Fruit fly (Drosophila melanogaster) S2 (cell line): ENCODE results near the gene CG32683.

ENCODE experiments used
- CG8478 ChIP-seq: fragments of >200 bp; optimal IDR thresholded peaks from 2 replicates; lab custom pipeline; 2018
- CTCF ChIP-seq, 2 experiments: fragments of >200 bp; optimal IDR thresholded peaks; 2 replicates each; lab custom pipeline; 2018

DNA sequence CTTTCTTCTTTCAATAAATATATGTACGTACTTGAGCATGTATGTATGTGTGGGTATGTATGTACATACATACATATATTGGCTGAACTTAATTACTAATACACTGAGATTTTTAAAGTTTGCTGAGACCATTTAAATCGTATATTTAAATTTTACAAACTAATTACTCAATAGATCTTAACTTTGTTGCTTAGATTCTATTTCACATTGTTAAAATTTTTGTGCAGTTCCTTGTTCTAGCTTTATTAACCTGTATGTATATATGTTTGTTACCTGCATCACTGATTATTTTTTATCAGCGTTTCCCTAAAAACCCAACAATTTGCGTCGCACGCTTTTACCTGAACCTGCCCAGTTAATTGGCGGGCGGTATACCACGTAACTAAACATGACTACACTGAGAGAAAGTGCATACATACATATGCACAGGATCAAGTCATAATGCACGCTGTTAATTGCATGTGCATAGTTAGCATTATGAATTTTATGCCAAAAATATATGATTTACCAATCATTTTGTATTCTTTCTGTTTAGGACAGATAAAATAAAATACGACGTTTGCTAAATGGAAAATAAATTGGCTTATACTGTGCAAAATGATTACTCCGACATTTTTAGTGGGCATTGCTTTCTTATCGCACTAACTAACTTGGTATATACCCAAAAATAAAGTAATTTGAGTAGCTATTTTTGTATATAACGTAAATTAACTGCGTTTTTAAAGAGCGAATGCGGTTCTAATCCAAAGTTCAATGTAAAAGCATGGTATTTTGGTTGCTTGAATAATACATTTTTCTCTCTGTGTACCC is 91.9 kb downstream of the CG32683 start:
- no peak for TF ChIP-seq CG8478 (lab: Kevin White, UChicago)
- no peak for TF ChIP-seq CTCF (optimal IDR thresholded peaks at IDR 0.05; lab: Kevin White, UChicago)
